Fruit fly (Drosophila melanogaster) whole organism, embryonic: Measurements from ENCODE around the gene CG10669.
A peak's percentile ranks its signal among the peaks of the same experiment; 100 is the strongest.

ENCODE experiments used
- CG1233 ChIP-seq: fragments of 200-800 bp; sonication (Bioruptor generic); optimal IDR thresholded peaks from 4 replicates; lab custom pipeline; 2018; ENCODE audit warnings: missing biosample characterization, mild to moderate bottlenecking, missing genetic modification characterization
- CG12391 ChIP-seq: fragments of 200-800 bp; sonication (Bioruptor generic); optimal IDR thresholded peaks from 3 replicates; lab custom pipeline; 2018; ENCODE audit warnings: missing biosample characterization, mild to moderate bottlenecking, missing genetic modification characterization, moderate library complexity
- CG12769 ChIP-seq: fragments of 200-800 bp; sonication (Bioruptor generic); optimal IDR thresholded peaks from 2 replicates; lab custom pipeline; 2019; ENCODE audit warnings: missing biosample characterization, mild to moderate bottlenecking, missing genetic modification characterization, moderate library complexity
- CG13296 ChIP-seq: fragments of 200-800 bp; sonication (Bioruptor generic); optimal IDR thresholded peaks from 3 replicates; lab custom pipeline; 2018; ENCODE audit warnings: missing biosample characterization, mild to moderate bottlenecking, missing genetic modification characterization
- CG15514 ChIP-seq: fragments of 200-800 bp; sonication (Bioruptor generic); optimal IDR thresholded peaks from 3 replicates; lab custom pipeline; 2017; ENCODE audit warnings: missing biosample characterization, missing genetic modification characterization, mild to moderate bottlenecking, moderate library complexity, missing genetic modification reagents
- CG18011 ChIP-seq: fragments of 200-800 bp; sonication (Bioruptor generic); optimal IDR thresholded peaks from 2 replicates; lab custom pipeline; 2017; ENCODE audit warnings: missing biosample characterization, missing genetic modification characterization, mild to moderate bottlenecking, moderate library complexity, missing genotype
- CG2889 ChIP-seq: fragments of 200-800 bp; sonication (Bioruptor generic); IDR thresholded peaks from 3 replicates; pipeline ENCODE4 v1.3.6; 2022; ENCODE audit warnings: missing biosample characterization, missing genetic modification characterization
- CG3281 ChIP-seq: fragments of 200-800 bp; sonication (Bioruptor generic); optimal IDR thresholded peaks from 3 replicates; lab custom pipeline; 2017; ENCODE audit warnings: missing biosample characterization, mild to moderate bottlenecking, missing genetic modification characterization
- CG34376 ChIP-seq: fragments of 200-800 bp; sonication (Bioruptor generic); optimal IDR thresholded peaks from 2 replicates; lab custom pipeline; 2018; ENCODE audit warnings: missing biosample characterization, mild to moderate bottlenecking, missing genetic modification characterization
- CG4424 ChIP-seq: fragments of 200-800 bp; sonication (Bioruptor generic); optimal IDR thresholded peaks from 3 replicates; lab custom pipeline; 2016; ENCODE audit warnings: missing biosample characterization, missing genetic modification characterization
- CG6175 ChIP-seq: fragments of 200-800 bp; sonication (Bioruptor generic); IDR thresholded peaks from 3 replicates; pipeline ENCODE4 v1.3.6; 2022; ENCODE audit warnings: missing biosample characterization, missing genetic modification characterization
- CG6654 ChIP-seq: fragments of 200-800 bp; sonication (Bioruptor generic); optimal IDR thresholded peaks from 2 replicates; lab custom pipeline; 2017; ENCODE audit warnings: missing biosample characterization, mild to moderate bottlenecking, missing genetic modification characterization
- CG6689 ChIP-seq: fragments of 200-800 bp; sonication (Bioruptor generic); IDR thresholded peaks from 2 replicates; pipeline ENCODE4 v1.3.6; 2022; ENCODE audit warnings: missing biosample characterization, missing genetic modification characterization
- CG7839 ChIP-seq: fragments of 200-800 bp; sonication (Bioruptor generic); optimal IDR thresholded peaks from 3 replicates; lab custom pipeline; 2018; ENCODE audit warnings: missing biosample characterization, mild to moderate bottlenecking, missing genetic modification characterization, moderate library complexity
- CG8281 ChIP-seq: fragments of 200-800 bp; sonication (Bioruptor generic); optimal IDR thresholded peaks from 2 replicates; lab custom pipeline; 2018; ENCODE audit warnings: missing biosample characterization, mild to moderate bottlenecking, missing genetic modification characterization, moderate library complexity
- CG9437 ChIP-seq: fragments of 200-800 bp; sonication (Bioruptor generic); optimal IDR thresholded peaks from 2 replicates; lab custom pipeline; 2018; ENCODE audit warnings: missing biosample characterization, mild to moderate bottlenecking, missing genetic modification characterization
- CTCF ChIP-seq: fragments of 200-800 bp; sonication (Bioruptor generic); optimal IDR thresholded peaks from 2 replicates; lab custom pipeline; 2017; ENCODE audit warnings: missing biosample characterization, mild to moderate bottlenecking, missing genetic modification characterization, moderate library complexity
- D19A ChIP-seq: fragments of 200-800 bp; optimal IDR thresholded peaks from 3 replicates; lab custom pipeline; 2019; ENCODE audit warnings: missing biosample characterization, mild to moderate bottlenecking, missing genetic modification characterization, moderate library complexity
- Dip2 ChIP-seq: fragments of 200-800 bp; sonication (Bioruptor generic); IDR thresholded peaks from 2 replicates; pipeline ENCODE4 v1.3.6; 2022; ENCODE audit warnings: missing biosample characterization, missing genetic modification characterization
- Dll ChIP-seq: fragments of 200-800 bp; sonication (Bioruptor generic); IDR thresholded peaks from 4 replicates; pipeline ENCODE4 v1.3.6; 2022; ENCODE audit warnings: missing biosample characterization, missing genetic modification characterization; ENCODE audit not compliant: partially characterized antibody
- Dp ChIP-seq: fragments of 200-800 bp; sonication (Bioruptor generic); optimal IDR thresholded peaks from 2 replicates; lab custom pipeline; 2018; ENCODE audit warnings: missing biosample characterization, mild to moderate bottlenecking, missing genetic modification characterization, moderate library complexity
- E2f2 ChIP-seq: fragments of 200-800 bp; sonication (Bioruptor generic); IDR thresholded peaks from 2 replicates; pipeline ENCODE4 v1.3.6; 2022; ENCODE audit warnings: missing biosample characterization, missing genetic modification characterization
- Ets65A ChIP-seq: fragments of 200-800 bp; sonication (Bioruptor generic); peaks from one replicate; lab custom pipeline; 2016; ENCODE audit warnings: missing biosample characterization, missing genetic modification characterization
- Ets97D ChIP-seq: fragments of 200-800 bp; sonication (Bioruptor generic); optimal IDR thresholded peaks from 3 replicates; lab custom pipeline; 2016; ENCODE audit warnings: missing biosample characterization, missing genetic modification characterization
- Gug ChIP-seq: fragments of 200-800 bp; sonication (Bioruptor generic); IDR thresholded peaks from 4 replicates; pipeline ENCODE4 v1.3.6; 2022; ENCODE audit warnings: missing biosample characterization, missing genetic modification characterization
- HHEX ChIP-seq: fragments of 200-800 bp; sonication (Bioruptor generic); optimal IDR thresholded peaks from 3 replicates; lab custom pipeline; 2017; ENCODE audit warnings: missing biosample characterization, mild to moderate bottlenecking, missing genetic modification characterization, missing genetic modification reagents
- Med ChIP-seq: fragments of 200-800 bp; sonication (Bioruptor generic); peaks from one replicate; lab custom pipeline; 2016; ENCODE audit warnings: missing biosample characterization, missing genetic modification characterization, mild to moderate bottlenecking, inconsistent platforms, moderate library complexity
- Meics ChIP-seq: fragments of 200-800 bp; sonication (Bioruptor generic); optimal IDR thresholded peaks from 2 replicates; lab custom pipeline; 2017; ENCODE audit warnings: missing biosample characterization, mild to moderate bottlenecking, missing genetic modification characterization
- Nf-YB ChIP-seq: fragments of 200-800 bp; sonication (Bioruptor generic); optimal IDR thresholded peaks from 3 replicates; lab custom pipeline; 2019; ENCODE audit warnings: missing biosample characterization, mild to moderate bottlenecking, missing genetic modification characterization, moderate library complexity
- Sox102F ChIP-seq: fragments of 200-800 bp; sonication (Bioruptor generic); optimal IDR thresholded peaks from 2 replicates; lab custom pipeline; 2018; ENCODE audit warnings: missing biosample characterization, mild to moderate bottlenecking, missing genetic modification characterization, moderate library complexity
- Vsx1 ChIP-seq: fragments of 200-800 bp; sonication (Bioruptor generic); optimal IDR thresholded peaks from 2 replicates; lab custom pipeline; 2017; ENCODE audit warnings: missing biosample characterization, mild to moderate bottlenecking, missing genetic modification characterization, missing genetic modification reagents
- Xbp1 ChIP-seq: fragments of 200-800 bp; sonication (Bioruptor generic); optimal IDR thresholded peaks from 3 replicates; lab custom pipeline; 2016; ENCODE audit warnings: missing biosample characterization, mild to moderate bottlenecking, missing genetic modification characterization
- ap ChIP-seq: fragments of 200-800 bp; sonication (Bioruptor generic); IDR thresholded peaks from 2 replicates; pipeline ENCODE4 v1.3.6; 2022; ENCODE audit warnings: missing biosample characterization, missing genetic modification characterization
- bcd ChIP-seq: fragments of 200-800 bp; sonication (Bioruptor generic); optimal IDR thresholded peaks from 2 replicates; lab custom pipeline; 2017; ENCODE audit warnings: missing biosample characterization, mild to moderate bottlenecking, missing genetic modification characterization
- caup ChIP-seq: fragments of 200-800 bp; sonication (Bioruptor generic); optimal IDR thresholded peaks from 3 replicates; lab custom pipeline; 2017; ENCODE audit warnings: missing biosample characterization, mild to moderate bottlenecking, missing genetic modification characterization, moderate library complexity; ENCODE audit not compliant: severe bottlenecking
- dm ChIP-seq: fragments of 200-800 bp; sonication (Bioruptor generic); optimal IDR thresholded peaks from 3 replicates; lab custom pipeline; 2016; ENCODE audit warnings: missing biosample characterization, missing genetic modification characterization
- exex ChIP-seq: fragments of 200-800 bp; sonication (Bioruptor generic); optimal IDR thresholded peaks from 4 replicates; lab custom pipeline; 2018; ENCODE audit warnings: missing biosample characterization, mild to moderate bottlenecking, missing genetic modification characterization, moderate library complexity
- fd64A ChIP-seq: fragments of 200-800 bp; sonication (Bioruptor generic); optimal IDR thresholded peaks from 3 replicates; lab custom pipeline; 2018; ENCODE audit warnings: missing biosample characterization, mild to moderate bottlenecking, missing genetic modification characterization
- grn ChIP-seq: fragments of 200-800 bp; sonication (Bioruptor generic); optimal IDR thresholded peaks from 3 replicates; lab custom pipeline; 2017; ENCODE audit warnings: missing biosample characterization, missing genetic modification characterization
- insv ChIP-seq, 2 experiments: fragments of 200-800 bp; sonication (Bioruptor generic); optimal IDR thresholded peaks; 3 replicates each; lab custom pipeline; 2016 to 2018; ENCODE audit warnings: missing biosample characterization in 2 of 2, missing genetic modification characterization in 2 of 2
- kni ChIP-seq: fragments of 200-800 bp; sonication (Bioruptor generic); optimal IDR thresholded peaks from 3 replicates; lab custom pipeline; 2017; ENCODE audit warnings: mild to moderate bottlenecking, missing biosample characterization, missing genetic modification reagents, missing genetic modification characterization
- lab ChIP-seq: fragments of 200-800 bp; sonication (Bioruptor generic); optimal IDR thresholded peaks from 3 replicates; lab custom pipeline; 2017; ENCODE audit warnings: missing biosample characterization, missing genetic modification characterization, mild to moderate bottlenecking, moderate library complexity, missing genetic modification reagents
- mirr ChIP-seq: fragments of 200-800 bp; sonication (Bioruptor generic); optimal IDR thresholded peaks from 3 replicates; lab custom pipeline; 2018; ENCODE audit warnings: missing biosample characterization, mild to moderate bottlenecking, missing genetic modification characterization
- mld ChIP-seq: fragments of 200-800 bp; sonication (Bioruptor generic); IDR thresholded peaks from 3 replicates; pipeline ENCODE4 v1.3.6; 2022; ENCODE audit warnings: missing biosample characterization, missing genetic modification characterization; ENCODE audit not compliant: partially characterized antibody
- pfk ChIP-seq: fragments of 200-800 bp; sonication (Bioruptor generic); optimal IDR thresholded peaks from 2 replicates; lab custom pipeline; 2018; ENCODE audit warnings: missing biosample characterization, mild to moderate bottlenecking, missing genetic modification characterization, moderate library complexity
- sd ChIP-seq: fragments of 200-800 bp; sonication (Bioruptor generic); optimal IDR thresholded peaks from 3 replicates; lab custom pipeline; 2018; ENCODE audit warnings: missing biosample characterization, mild to moderate bottlenecking, missing genetic modification characterization, moderate library complexity
- sug ChIP-seq: fragments of 200-800 bp; optimal IDR thresholded peaks from 2 replicates; lab custom pipeline; 2019; ENCODE audit warnings: missing biosample characterization, mild to moderate bottlenecking, missing genetic modification characterization, moderate library complexity
- twi ChIP-seq: fragments of 200-800 bp; optimal IDR thresholded peaks from 2 replicates; lab custom pipeline; 2019; ENCODE audit warnings: missing biosample characterization, mild to moderate bottlenecking, missing genetic modification characterization, moderate library complexity
- vvl ChIP-seq: fragments of 200-800 bp; sonication (Bioruptor generic); IDR thresholded peaks from 2 replicates; pipeline ENCODE4 v1.3.6; 2022; ENCODE audit warnings: missing biosample characterization, missing genetic modification characterization
- zf30C ChIP-seq: fragments of 200-800 bp; sonication (Bioruptor generic); optimal IDR thresholded peaks from 3 replicates; lab custom pipeline; 2018; ENCODE audit warnings: missing biosample characterization, mild to moderate bottlenecking, missing genetic modification characterization

The CG10669 gene

DNA sequence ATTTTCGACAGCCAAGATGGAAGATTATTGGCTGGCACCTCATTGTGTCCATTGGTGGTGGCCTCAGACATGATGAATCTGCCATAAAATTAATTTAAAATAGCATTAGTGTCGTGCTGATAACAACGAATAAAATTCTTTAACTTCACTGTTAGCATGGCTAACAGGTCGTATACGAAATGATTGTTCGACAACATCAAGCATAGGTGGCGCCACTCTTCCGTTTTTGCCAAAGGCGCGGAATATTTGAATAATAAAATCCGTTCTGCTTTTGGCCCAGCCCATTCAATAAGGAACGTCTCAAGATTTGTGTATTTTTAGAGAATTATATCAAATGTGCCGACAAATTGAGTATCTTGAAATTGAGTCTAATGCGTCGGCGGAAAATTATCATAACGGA is 22.5 kb downstream of the CG10669 start:
- TF ChIP-seq caup (GFP tag; lab: Kevin White, UChicago) (peak; percentile 26), ap (no peak), bcd (peak; percentile 3), Ets65A (GFP tag; lab: Kevin White, UChicago) (peak; percentile 43), Sox102F (GFP tag; lab: Kevin White, UChicago) (no peak), pfk (GFP tag; lab: Kevin White, UChicago) (no peak), fd64A (GFP tag; lab: Kevin White, UChicago) (no peak), Meics (GFP tag; lab: Kevin White, UChicago) (peak; percentile 27), kni (GFP tag; lab: Kevin White, UChicago) (no peak), CG15514 (GFP tag; lab: Kevin White, UChicago) (peak; percentile 29), Dp (GFP tag; lab: Kevin White, UChicago) (peak; percentile 45), Dll (GFP tag; lab: Robert Waterston, UW) (no peak), CG3281 (peak; percentile 11), CG9437 (GFP tag; lab: Kevin White, UChicago) (peak; percentile 1), CTCF (peak; percentile 89), D19A (tag; lab: Kevin White, UChicago) (no peak), twi (tag; lab: Kevin White, UChicago) (no peak), Nf-YB (GFP tag; lab: Kevin White, UChicago) (no peak), lab (GFP tag; lab: Kevin White, UChicago) (peak; percentile 26), CG7839 (peak; percentile 11), Dip2 (GFP tag; lab: Robert Waterston, UW) (peak; percentile 84), CG1233 (GFP tag; lab: Kevin White, UChicago) (peak; percentile 11), mirr (peak; percentile 49), CG6689 (GFP tag; lab: Robert Waterston, UW) (no peak), CG13296 (GFP tag; lab: Kevin White, UChicago) (peak; percentile 23), Ets97D (GFP tag; lab: Kevin White, UChicago) (peak; percentile 22), CG4424 (GFP tag; lab: Kevin White, UChicago) (no peak), Med (GFP tag; lab: Kevin White, UChicago) (peak; percentile 70), insv (GFP tag; optimal IDR thresholded peaks at IDR 0.05; lab: Kevin White, UChicago) (no peak), CG12391 (tag; lab: Kevin White, UChicago) (no peak), mld (no peak), E2f2 (GFP tag; lab: Robert Waterston, UW) (peak; percentile 63), CG6175 (GFP tag; lab: Robert Waterston, UW) (no peak)

dm6 chr3R:25310843-25311242 is 24.2 kb downstream of the CG10669 start, which contains the start of gene CG31099:
CG31099 (minus strand) TSS chr3R:25310943.
- TF ChIP-seq CG8281 (tag; lab: Kevin White, UChicago) (no peak), CG6654 (GFP tag; lab: Kevin White, UChicago) (no peak)

- TF ChIP-seq Xbp1 (GFP tag; lab: Kevin White, UChicago): no peak
- TF ChIP-seq Vsx1: peak; percentile 33
- peak; percentile 69 for TF ChIP-seq sug (tag; lab: Kevin White, UChicago)
- TF ChIP-seq dm (GFP tag; lab: Kevin White, UChicago): no peak
- no peak for TF ChIP-seq Gug (GFP tag; lab: Robert Waterston, UW)
- TF ChIP-seq CG2889 (GFP tag; lab: Robert Waterston, UW): no peak
- TF ChIP-seq CG18011 (GFP tag; lab: Kevin White, UChicago): no peak
- TF ChIP-seq grn: peak; percentile 38
- peak; percentile 64 for TF ChIP-seq mirr
- TF ChIP-seq HHEX (GFP tag; lab: Kevin White, UChicago): no peak
- peak; percentile 97 for TF ChIP-seq exex (tag; lab: Kevin White, UChicago)
- TF ChIP-seq zf30C (GFP tag; lab: Kevin White, UChicago): no peak
- peak; percentile 7 for TF ChIP-seq CG34376 (GFP tag; lab: Kevin White, UChicago)
- peak; percentile 3 for TF ChIP-seq sd (tag; lab: Kevin White, UChicago)
- TF ChIP-seq CG12769: peak; percentile 19
- no peak for TF ChIP-seq vvl (GFP tag; lab: Robert Waterston, UW)
Observed at dm6 chr3R:25309175-25309574, 25.9 kb downstream of the CG10669 start.
